Worm (Caenorhabditis elegans): ENCODE data around the gene sfxn-5.

DNA sequence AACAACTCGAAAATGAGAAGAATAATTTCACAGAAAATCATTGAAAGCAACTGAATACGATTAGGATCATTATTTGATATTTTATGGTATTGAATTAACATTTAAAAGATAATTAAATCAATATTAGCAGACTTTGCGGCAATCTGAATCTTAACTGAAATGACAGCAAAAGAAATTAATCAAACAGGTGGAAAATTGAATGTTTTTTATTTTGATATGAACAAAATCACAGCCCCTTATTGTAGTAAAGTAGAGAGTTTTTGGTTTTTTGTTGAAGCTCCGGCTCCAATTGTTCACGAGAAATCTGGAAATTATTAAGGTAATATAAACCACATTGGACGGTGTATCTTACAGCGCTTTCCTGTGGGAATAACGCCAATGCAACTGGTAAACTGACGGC is 2.8 kb downstream of the sfxn-5 start, which contains the start of gene sre-2:
- no peak for TF ChIP-seq lin-11 (tag; optimal IDR thresholded peaks at IDR 0.05)
- TF ChIP-seq unc-39 (tag; optimal IDR thresholded peaks at IDR 0.05) = no peak
- no peak for TF ChIP-seq lin-39 (tag; optimal IDR thresholded peaks at IDR 0.05)
- no peak for TF ChIP-seq nhr-25 (tag; optimal IDR thresholded peaks at IDR 0.05)
- TF ChIP-seq nhr-237 (tag; optimal IDR thresholded peaks at IDR 0.05) = no peak
- no peak for TF ChIP-seq unc-62 (GFP tag; optimal IDR thresholded peaks at IDR 0.05)
